Worm (Caenorhabditis elegans) whole organism, L2 larva: ENCODE measurements around the gene W05B2.2.

Experiments used
- R02D3.7 ChIP-seq: fragments of 150-350 bp; optimal IDR thresholded peaks from 2 replicates; lab custom pipeline; 2014; ENCODE audit warnings: missing biosample characterization, missing genetic modification characterization
- Y55F3AM.14 ChIP-seq: fragments of 200-800 bp; sonication (Bioruptor generic); optimal IDR thresholded peaks from 2 replicates; lab custom pipeline; 2018; ENCODE audit warnings: mild to moderate bottlenecking, missing genetic modification characterization, missing compliant biosample characterization
- ZK546.5 ChIP-seq: sonication (generic microtip); optimal IDR thresholded peaks from 2 replicates; lab custom pipeline; 2017; ENCODE audit warnings: missing biosample characterization, missing genetic modification characterization
- ama-1 ChIP-seq: fragments of 150-350 bp; optimal IDR thresholded peaks from 2 replicates; lab custom pipeline; 2018; ENCODE audit warnings: inconsistent platforms
- ceh-82 ChIP-seq: fragments of 150-350 bp; optimal IDR thresholded peaks from 2 replicates; lab custom pipeline; 2014; ENCODE audit warnings: missing biosample characterization, missing genetic modification characterization
- crh-2 ChIP-seq: sonication (generic microtip); optimal IDR thresholded peaks from 2 replicates; lab custom pipeline; 2017; ENCODE audit warnings: missing biosample characterization, missing genetic modification characterization
- dmd-4 ChIP-seq: sonication (generic microtip); optimal IDR thresholded peaks from 2 replicates; lab custom pipeline; 2017; ENCODE audit warnings: missing biosample characterization, missing genetic modification characterization
- elt-1 ChIP-seq: fragments of 150-350 bp; optimal IDR thresholded peaks from 2 replicates; lab custom pipeline; 2014; ENCODE audit warnings: missing biosample characterization, missing genetic modification characterization
- elt-3 ChIP-seq: sonication (generic microtip); optimal IDR thresholded peaks from 2 replicates; lab custom pipeline; 2017; ENCODE audit warnings: missing biosample characterization, missing genetic modification characterization
- gmeb-1 ChIP-seq: fragments of 150-350 bp; optimal IDR thresholded peaks from 2 replicates; lab custom pipeline; 2014; ENCODE audit warnings: missing biosample characterization, missing genetic modification characterization
- lin-13 ChIP-seq: fragments of 150-350 bp; optimal IDR thresholded peaks from 2 replicates; lab custom pipeline; 2014; ENCODE audit warnings: missing biosample characterization, missing genetic modification reagents, missing genetic modification characterization
- mab-5 ChIP-seq: fragments of 150-350 bp; optimal IDR thresholded peaks from 2 replicates; lab custom pipeline; 2014; ENCODE audit warnings: missing biosample characterization, missing genetic modification characterization
- mbf-1 ChIP-seq: sonication (generic microtip); optimal IDR thresholded peaks from 2 replicates; lab custom pipeline; 2017; ENCODE audit warnings: missing biosample characterization, missing genetic modification characterization
- nhr-12 ChIP-seq: fragments of 150-350 bp; optimal IDR thresholded peaks from 2 replicates; lab custom pipeline; 2014; ENCODE audit warnings: missing biosample characterization, missing genetic modification characterization
- nhr-129 ChIP-seq: fragments of 150-350 bp; optimal IDR thresholded peaks from 2 replicates; lab custom pipeline; 2014; ENCODE audit warnings: missing biosample characterization, missing genetic modification characterization
- nhr-21 ChIP-seq: fragments of 150-350 bp; optimal IDR thresholded peaks from 2 replicates; lab custom pipeline; 2014; ENCODE audit warnings: missing biosample characterization, missing genetic modification characterization
- nhr-23 ChIP-seq: fragments of 150-350 bp; optimal IDR thresholded peaks from 2 replicates; lab custom pipeline; 2014; ENCODE audit warnings: missing biosample characterization, missing genetic modification reagents, missing genetic modification characterization
- nhr-237 ChIP-seq: fragments of 150-350 bp; optimal IDR thresholded peaks from 2 replicates; lab custom pipeline; 2014; ENCODE audit warnings: missing biosample characterization, missing genetic modification characterization
- nhr-25 ChIP-seq: fragments of 150-350 bp; sonication (generic microtip); optimal IDR thresholded peaks from 3 replicates; lab custom pipeline; 2014; ENCODE audit warnings: missing biosample characterization, missing genetic modification characterization
- nhr-6 ChIP-seq: fragments of 150-350 bp; optimal IDR thresholded peaks from 2 replicates; lab custom pipeline; 2014; ENCODE audit warnings: missing biosample characterization, missing genetic modification characterization
- nhr-77 ChIP-seq: fragments of 150-350 bp; optimal IDR thresholded peaks from 2 replicates; lab custom pipeline; 2014; ENCODE audit warnings: missing biosample characterization, missing genetic modification characterization
- peb-1 ChIP-seq: fragments of 150-350 bp; optimal IDR thresholded peaks from 2 replicates; lab custom pipeline; 2014; ENCODE audit warnings: missing biosample characterization, missing genetic modification characterization
- sem-4 ChIP-seq: fragments of 150-350 bp; optimal IDR thresholded peaks from 2 replicates; lab custom pipeline; 2014; ENCODE audit warnings: missing biosample characterization, missing genetic modification reagents, missing genetic modification characterization
- sma-9 ChIP-seq, 2 experiments: fragments of 150-350 bp in 1 of 2; sonication (generic microtip) in 1 of 2; optimal IDR thresholded peaks; 2 replicates each; lab custom pipeline; 2014 to 2016; ENCODE audit warnings: missing genetic modification characterization in 2 of 2, mild to moderate bottlenecking in 1 of 2, missing biosample characterization in 1 of 2, missing compliant biosample characterization in 1 of 2, missing genetic modification reagents in 1 of 2, moderate library complexity in 1 of 2
- snpc-4 ChIP-seq: fragments of 150-350 bp; optimal IDR thresholded peaks from 2 replicates; lab custom pipeline; 2014; ENCODE audit warnings: missing biosample characterization, missing genetic modification characterization
- unc-39 ChIP-seq: fragments of 150-350 bp; optimal IDR thresholded peaks from 2 replicates; lab custom pipeline; 2014; ENCODE audit warnings: missing biosample characterization, missing genetic modification characterization
- unc-62 ChIP-seq: fragments of 150-350 bp; optimal IDR thresholded peaks from 2 replicates; lab custom pipeline; 2014; ENCODE audit warnings: missing biosample characterization, missing genetic modification reagents, missing genetic modification characterization
- zag-1 ChIP-seq: fragments of 150-350 bp; optimal IDR thresholded peaks from 2 replicates; lab custom pipeline; 2014; ENCODE audit warnings: missing biosample characterization, missing genetic modification characterization

W05B2.2 gene

DNA sequence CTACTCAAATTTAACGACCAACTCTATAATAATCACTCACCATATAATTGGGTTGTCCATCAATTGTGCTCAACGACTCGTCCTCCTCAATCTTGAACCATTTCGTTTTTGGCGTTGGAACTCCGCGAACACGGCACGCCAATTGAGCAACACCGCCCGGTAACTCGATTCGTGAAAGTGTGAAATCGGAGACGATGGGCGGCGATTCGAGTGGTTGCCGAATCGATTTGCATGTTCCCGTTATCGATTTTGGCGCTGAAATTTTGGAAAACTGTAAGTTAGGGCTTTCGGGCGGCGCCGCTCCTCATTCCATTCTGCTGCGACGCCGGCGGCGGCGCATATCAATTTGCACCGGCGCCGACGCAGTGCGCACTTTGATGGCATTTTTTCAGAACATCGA lies 15.2 kb downstream of the W05B2.2 start:
- TF ChIP-seq nhr-25 (tag; lab: Kevin White, UChicago) (no peak), R02D3.7 (tag; lab: Kevin White, UChicago) (no peak)
- TF ChIP-seq, all 48 proteins: peak for 0

- TF ChIP-seq peb-1 (tag; lab: Kevin White, UChicago) (no peak), nhr-6 (tag; lab: Kevin White, UChicago) (no peak), dmd-4 (tag; lab: Kevin White, UChicago) (no peak)
- TF ChIP-seq, all 48 proteins: peak for 0
Measured at ce11 chrIII:10947155-10947554, 19.8 kb downstream of the W05B2.2 start, which contains the start of gene strd-1. Gene strd-1, plus strand, starts transcription at chrIII:10947455.

DNA sequence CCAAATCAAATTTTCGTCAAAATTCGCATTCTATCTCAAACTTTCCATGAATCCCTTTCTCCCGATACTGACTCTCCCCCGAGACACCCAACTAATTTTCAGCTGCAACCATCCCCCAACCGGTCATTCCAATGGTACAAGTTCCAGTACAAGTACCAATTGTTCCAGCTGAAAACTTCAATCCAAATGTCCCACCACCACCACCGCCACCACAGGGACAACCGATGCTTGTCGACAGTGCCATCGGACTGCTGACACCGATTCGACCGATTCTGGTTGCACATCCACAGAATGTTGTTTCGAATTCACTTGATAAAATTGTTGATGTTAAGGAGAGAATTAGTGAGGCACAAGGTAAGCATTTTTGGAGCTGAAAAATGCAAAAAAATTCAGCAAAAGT lies 21.4 kb downstream of the W05B2.2 start:
- no peak for TF ChIP-seq ZK546.5 (tag; lab: Kevin White, UChicago)
- TF ChIP-seq, all 48 proteins: peak for 0

ce11 chrIII:10942905-10943304 lies 24.0 kb downstream of the W05B2.2 start:
- no peak for TF ChIP-seq elt-3 (tag; lab: Kevin White, UChicago)
- no peak for TF ChIP-seq elt-1 (tag; lab: Kevin White, UChicago)
- TF ChIP-seq snpc-4, result no peak
- TF ChIP-seq unc-62, result no peak
- no peak for TF ChIP-seq nhr-21 (tag; lab: Kevin White, UChicago)
- no peak for TF ChIP-seq nhr-129 (tag; lab: Kevin White, UChicago)
- TF ChIP-seq Y55F3AM.14 (GFP tag; lab: Kevin White, UChicago), result no peak
- no peak for TF ChIP-seq ceh-82 (tag; lab: Kevin White, UChicago)
- no peak for TF ChIP-seq crh-2 (tag; lab: Kevin White, UChicago)
- no peak for TF ChIP-seq lin-13 (GFP tag; lab: Kevin White, UChicago)
- no peak for TF ChIP-seq nhr-25 (tag; lab: Kevin White, UChicago)
- TF ChIP-seq nhr-237 (tag; lab: Kevin White, UChicago), result no peak
- no peak for TF ChIP-seq unc-39 (tag; lab: Kevin White, UChicago)
- no peak for TF ChIP-seq zag-1
- TF ChIP-seq nhr-6 (tag; lab: Kevin White, UChicago), result no peak
- no peak for TF ChIP-seq nhr-12 (tag; lab: Kevin White, UChicago)

DNA sequence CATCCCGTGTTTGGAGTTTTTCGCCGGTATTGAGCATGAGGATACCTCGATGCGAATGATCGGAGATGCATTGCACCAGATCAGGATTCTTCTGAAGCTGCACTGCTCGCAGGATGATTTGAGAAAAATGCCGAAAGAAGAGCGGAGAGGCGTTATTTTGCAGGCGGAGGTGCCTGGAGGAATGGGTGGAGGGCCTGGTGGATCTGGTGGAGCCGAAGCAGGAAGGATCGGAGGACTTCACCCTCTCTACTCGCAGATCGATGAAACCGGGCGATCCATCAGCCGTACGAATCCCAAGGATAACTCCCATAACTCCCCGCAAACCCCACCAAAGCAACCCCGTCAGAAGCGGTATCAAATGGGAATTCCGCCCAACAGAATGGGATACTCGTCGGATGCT lies 27.7 kb downstream of the W05B2.2 start:
- TF ChIP-seq mab-5 (tag; lab: Kevin White, UChicago) (no peak), nhr-129 (tag; lab: Kevin White, UChicago) (no peak), nhr-25 (tag; lab: Kevin White, UChicago) (no peak), nhr-77 (tag; lab: Kevin White, UChicago) (no peak), lin-13 (GFP tag; lab: Kevin White, UChicago) (no peak), unc-39 (tag; lab: Kevin White, UChicago) (no peak), sma-9 (GFP tag; optimal IDR thresholded peaks at IDR 0.05; lab: Kevin White, UChicago) (no peak), sma-9 (tag; optimal IDR thresholded peaks at IDR 0.05; lab: Kevin White, UChicago) (no peak), ZK546.5 (tag; lab: Kevin White, UChicago) (no peak), Y55F3AM.14 (GFP tag; lab: Kevin White, UChicago) (no peak), nhr-23 (tag; lab: Kevin White, UChicago) (no peak)

ce11 chrIII:10935944-10936343 lies 31.0 kb downstream of the W05B2.2 start, which contains the start of gene rle-1:
Gene rle-1, plus strand, starts transcription at chrIII:10936244.
- TF ChIP-seq ama-1 (lab: Kevin White, UChicago) (no peak), sem-4 (tag; lab: Kevin White, UChicago) (no peak), unc-62 (no peak), mbf-1 (tag; lab: Kevin White, UChicago) (no peak)

- no peak for TF ChIP-seq crh-2 (tag; lab: Kevin White, UChicago)
- no peak for TF ChIP-seq gmeb-1 (tag; lab: Kevin White, UChicago)
- TF ChIP-seq nhr-12 (tag; lab: Kevin White, UChicago), result no peak
Measured at ce11 chrIII:10933331-10933730, 33.6 kb downstream of the W05B2.2 start, which contains the start of gene M142.8. Gene M142.8, plus strand, starts transcription at chrIII:10933631.
